Worm (Caenorhabditis elegans) whole organism, young adult: ENCODE data around the gene C31A11.13.

ENCODE experiments used
- B0336.3 ChIP-seq: fragments of 200-800 bp; sonication (Bioruptor generic); IDR thresholded peaks from 2 replicates; pipeline ENCODE4 v1.3.6; 2022; ENCODE audit warnings: missing genetic modification characterization, missing compliant biosample characterization
- C06A6.2 ChIP-seq: fragments of 200-800 bp; sonication (Bioruptor generic); conservative IDR thresholded peaks from 2 replicates; pipeline ENCODE4 v1.3.6; 2022; ENCODE audit warnings: missing genetic modification characterization, missing compliant biosample characterization
- C17E4.6 ChIP-seq: fragments of 200-800 bp; sonication (Bioruptor generic); IDR thresholded peaks from 2 replicates; pipeline ENCODE4 v1.3.6; 2022; ENCODE audit warnings: missing genetic modification reagents, missing genetic modification characterization, missing compliant biosample characterization
- D2030.7 ChIP-seq: fragments of 200-800 bp; sonication (Bioruptor generic); IDR thresholded peaks from 2 replicates; pipeline ENCODE4 v1.3.6; 2022; ENCODE audit warnings: missing genetic modification reagents, missing genetic modification characterization, missing compliant biosample characterization
- F57A8.1 ChIP-seq: fragments of 200-800 bp; sonication (Bioruptor generic); optimal IDR thresholded peaks from 2 replicates; lab custom pipeline; 2018; ENCODE audit warnings: mild to moderate bottlenecking, missing genetic modification characterization, moderate library complexity, missing compliant biosample characterization
- F57C9.4 ChIP-seq: sonication (generic microtip); optimal IDR thresholded peaks from 2 replicates; lab custom pipeline; 2017; ENCODE audit warnings: mild to moderate bottlenecking, missing genetic modification characterization, missing compliant biosample characterization
- K11D2.4 ChIP-seq: fragments of 200-800 bp; sonication (Bioruptor generic); IDR thresholded peaks from 2 replicates; pipeline ENCODE4 v1.3.6; 2022; ENCODE audit warnings: missing genetic modification reagents, missing genetic modification characterization, missing compliant biosample characterization
- aptf-3 ChIP-seq: fragments of 200-800 bp; sonication (Bioruptor generic); IDR thresholded peaks from 2 replicates; pipeline ENCODE4 v1.3.6; 2022; ENCODE audit warnings: missing genetic modification characterization, missing compliant biosample characterization
- athp-1 ChIP-seq: sonication (generic microtip); optimal IDR thresholded peaks from 2 replicates; lab custom pipeline; 2017; ENCODE audit warnings: mild to moderate bottlenecking, missing genetic modification characterization, missing compliant biosample characterization
- attf-5 ChIP-seq: fragments of 200-800 bp; sonication (Bioruptor generic); optimal IDR thresholded peaks from 2 replicates; lab custom pipeline; 2018; ENCODE audit warnings: mild to moderate bottlenecking, missing genetic modification characterization, missing compliant biosample characterization
- attf-6 ChIP-seq: fragments of 200-800 bp; sonication (Bioruptor generic); IDR thresholded peaks from 2 replicates; pipeline ENCODE4 v1.3.6; 2022; ENCODE audit warnings: missing genetic modification reagents, missing genetic modification characterization, missing compliant biosample characterization
- bed-1 ChIP-seq: fragments of 200-800 bp; sonication (Bioruptor generic); IDR thresholded peaks from 2 replicates; pipeline ENCODE4 v1.3.6; 2022; ENCODE audit warnings: missing genetic modification reagents, missing genetic modification characterization, missing compliant biosample characterization
- dox-1 ChIP-seq: fragments of 200-800 bp; sonication (Bioruptor generic); IDR thresholded peaks from 2 replicates; pipeline ENCODE4 v1.3.6; 2022; ENCODE audit warnings: missing genetic modification reagents, missing genetic modification characterization, missing compliant biosample characterization
- egrh-3 ChIP-seq: fragments of 200-800 bp; sonication (Bioruptor generic); IDR thresholded peaks from 2 replicates; pipeline ENCODE4 v1.3.6; 2022; ENCODE audit warnings: missing genetic modification reagents, missing genetic modification characterization, missing compliant biosample characterization
- ekl-4 ChIP-seq: fragments of 200-800 bp; sonication (Bioruptor generic); IDR thresholded peaks from 2 replicates; pipeline ENCODE4 v1.3.6; 2022; ENCODE audit warnings: missing genetic modification reagents, missing genetic modification characterization, missing compliant biosample characterization
- ets-4 ChIP-seq: fragments of 200-800 bp; sonication (Bioruptor generic); optimal IDR thresholded peaks from 2 replicates; lab custom pipeline; 2018; ENCODE audit warnings: mild to moderate bottlenecking, missing genetic modification characterization, missing compliant biosample characterization
- fkh-3 ChIP-seq: sonication (generic microtip); optimal IDR thresholded peaks from 2 replicates; lab custom pipeline; 2016; ENCODE audit warnings: mild to moderate bottlenecking, missing genetic modification characterization, missing compliant biosample characterization
- him-1 ChIP-seq: sonication (generic microtip); optimal IDR thresholded peaks from 2 replicates; lab custom pipeline; 2016; ENCODE audit warnings: missing genotype, missing genetic modification reagents, missing genetic modification characterization, missing compliant biosample characterization
- hlh-26 ChIP-seq: fragments of 200-800 bp; sonication (Bioruptor generic); conservative IDR thresholded peaks from 2 replicates; pipeline ENCODE4 v1.3.6; 2022; ENCODE audit warnings: missing genetic modification reagents, missing genetic modification characterization, missing compliant biosample characterization
- let-526 ChIP-seq: fragments of 200-800 bp; sonication (Bioruptor generic); IDR thresholded peaks from 2 replicates; pipeline ENCODE4 v1.3.6; 2022; ENCODE audit warnings: missing genetic modification reagents, missing genetic modification characterization, missing compliant biosample characterization
- madf-6 ChIP-seq: fragments of 200-800 bp; sonication (Bioruptor generic); IDR thresholded peaks from 2 replicates; pipeline ENCODE4 v1.3.6; 2022; ENCODE audit warnings: missing genetic modification reagents, missing genetic modification characterization, missing compliant biosample characterization
- mel-28 ChIP-seq: sonication (generic microtip); optimal IDR thresholded peaks from 2 replicates; lab custom pipeline; 2016; ENCODE audit warnings: borderline replicate concordance, mild to moderate bottlenecking, missing genetic modification characterization, missing compliant biosample characterization
- mes-4 ChIP-seq: sonication (generic microtip); optimal IDR thresholded peaks from 2 replicates; lab custom pipeline; 2016; ENCODE audit warnings: missing genotype, missing genetic modification characterization, missing compliant biosample characterization
- nfya-1 ChIP-seq: sonication (generic microtip); optimal IDR thresholded peaks from 2 replicates; lab custom pipeline; 2017; ENCODE audit warnings: antibody characterized with exemption, missing compliant biosample characterization, missing genetic modification characterization, borderline replicate concordance; ENCODE audit not compliant: insufficient read depth
- nfyb-1 ChIP-seq: fragments of 200-800 bp; sonication (Bioruptor generic); IDR thresholded peaks from 2 replicates; pipeline ENCODE4 v1.3.6; 2022; ENCODE audit warnings: missing genetic modification reagents, missing genetic modification characterization, missing compliant biosample characterization
- nhr-179 ChIP-seq: sonication (generic microtip); optimal IDR thresholded peaks from 2 replicates; lab custom pipeline; 2016; ENCODE audit warnings: mild to moderate bottlenecking, missing genetic modification characterization, missing compliant biosample characterization
- nhr-80 ChIP-seq: sonication (generic microtip); optimal IDR thresholded peaks from 2 replicates; lab custom pipeline; 2016; ENCODE audit warnings: missing genetic modification characterization, missing compliant biosample characterization
- sea-2 ChIP-seq: fragments of 200-800 bp; sonication (Bioruptor generic); IDR thresholded peaks from 2 replicates; pipeline ENCODE4 v1.3.6; 2022; ENCODE audit warnings: missing genetic modification characterization, missing compliant biosample characterization
- snpc-3.4 ChIP-seq: sonication (generic microtip); optimal IDR thresholded peaks from 2 replicates; lab custom pipeline; 2017; ENCODE audit warnings: missing genetic modification characterization, mild to moderate bottlenecking, missing compliant biosample characterization, antibody characterized with exemption, moderate library complexity, missing genotype, missing genetic modification reagents
- snpc-4 ChIP-seq, 5 experiments: fragments of 150-350 bp in 1 of 5; sonication (generic microtip) in 4 of 5; optimal IDR thresholded peaks; 2 replicates each; lab custom pipeline; 2014 to 2018; ENCODE audit warnings: missing genetic modification characterization in 5 of 5, missing biosample characterization in 3 of 5, antibody characterized with exemption in 2 of 5, mild to moderate bottlenecking in 2 of 5, missing compliant biosample characterization in 2 of 5, missing genotype in 2 of 5, moderate library complexity in 2 of 5, missing genetic modification reagents in 1 of 5
- somi-1 ChIP-seq: fragments of 200-800 bp; sonication (Bioruptor generic); optimal IDR thresholded peaks from 2 replicates; lab custom pipeline; 2018; ENCODE audit warnings: mild to moderate bottlenecking, missing genetic modification characterization, missing compliant biosample characterization
- unc-62 ChIP-seq: fragments of 150-350 bp; optimal IDR thresholded peaks from 2 replicates; lab custom pipeline; 2014; ENCODE audit warnings: missing biosample characterization, missing genetic modification reagents, missing genetic modification characterization
- xnd-1 ChIP-seq: sonication (generic microtip); optimal IDR thresholded peaks from 2 replicates; lab custom pipeline; 2016; ENCODE audit warnings: missing genotype, missing genetic modification reagents, missing genetic modification characterization, missing compliant biosample characterization

Gene C31A11.13

ce11 chrV:16285794-16286193, 16.6 kb downstream of the C31A11.13 start, which contains the start of gene F28G4.4:
F28G4.4 (minus strand) TSS chrV:16285894.
- TF ChIP-seq him-1, result no peak
- no peak for TF ChIP-seq nfyb-1 (GFP tag; lab: Robert Waterston, UW)
- no peak for TF ChIP-seq athp-1 (tag; lab: Kevin White, UChicago)
- no peak for TF ChIP-seq ets-4 (GFP tag; lab: Kevin White, UChicago)
- no peak for TF ChIP-seq C06A6.2 (GFP tag; lab: Robert Waterston, UW)
- TF ChIP-seq ekl-4 (GFP tag; lab: Robert Waterston, UW), result no peak
- no peak for TF ChIP-seq let-526 (GFP tag; lab: Robert Waterston, UW)
- TF ChIP-seq dox-1 (GFP tag; lab: Robert Waterston, UW), result no peak
- TF ChIP-seq C17E4.6 (GFP tag; lab: Robert Waterston, UW), result no peak
- no peak for TF ChIP-seq sea-2 (GFP tag; lab: Robert Waterston, UW)
- TF ChIP-seq K11D2.4 (GFP tag; lab: Robert Waterston, UW), result no peak
- no peak for TF ChIP-seq mel-28 (tag; lab: Kevin White, UChicago)
- no peak for TF ChIP-seq madf-6 (GFP tag; lab: Robert Waterston, UW)
- no peak for TF ChIP-seq fkh-3 (tag; lab: Kevin White, UChicago)

- TF ChIP-seq snpc-3.4 (tag; lab: Kevin White, UChicago), result no peak
- TF ChIP-seq, all 124 proteins: peak for 0
Observed at ce11 chrV:16282147-16282546, 20.2 kb downstream of the C31A11.13 start, which contains the start of gene F28G4.2. F28G4.2 (minus strand) TSS chrV:16282321.

- TF ChIP-seq D2030.7 (GFP tag; lab: Robert Waterston, UW) (no peak), B0336.3 (GFP tag; lab: Robert Waterston, UW) (no peak), unc-62 (GFP tag; lab: Kevin White, UChicago) (peak; percentile 23), snpc-4 (GFP tag; optimal IDR thresholded peaks at IDR 0.05; lab: Kevin White, UChicago) (no peak), snpc-4 (tag; optimal IDR thresholded peaks at IDR 0.05; lab: Kevin White, UChicago) (peak in 1 of 4 experiments; percentile 17), aptf-3 (GFP tag; lab: Robert Waterston, UW) (no peak), nhr-80 (peak; percentile 80), F57A8.1 (no peak), fkh-3 (tag; lab: Kevin White, UChicago) (no peak), attf-6 (GFP tag; lab: Robert Waterston, UW) (no peak), attf-5 (GFP tag; lab: Kevin White, UChicago) (no peak)
Observed at ce11 chrV:16277918-16278317, 24.4 kb downstream of the C31A11.13 start, which contains the start of gene cyp-37B1. cyp-37B1 (plus strand) TSS chrV:16278116.

ce11 chrV:16275347-16275746, 27.0 kb downstream of the C31A11.13 start, which contains the start of gene pacl-1:
pacl-1 (minus strand) TSS chrV:16275447.
- TF ChIP-seq egrh-3 (GFP tag; lab: Robert Waterston, UW), result no peak
- TF ChIP-seq F57A8.1, result no peak
- TF ChIP-seq somi-1 (GFP tag; lab: Kevin White, UChicago), result no peak
- no peak for TF ChIP-seq xnd-1 (tag; lab: Kevin White, UChicago)
- no peak for TF ChIP-seq bed-1
- TF ChIP-seq F57C9.4 (tag; lab: Kevin White, UChicago), result no peak
- no peak for TF ChIP-seq nfya-1
- TF ChIP-seq nhr-179 (tag; lab: Kevin White, UChicago), result no peak
- TF ChIP-seq hlh-26 (GFP tag; lab: Robert Waterston, UW), result no peak
- TF ChIP-seq mes-4 (tag; lab: Kevin White, UChicago), result no peak
